Worm (Caenorhabditis elegans) whole organism, L4/young adult: ENCODE data around the gene hum-10.
A peak's percentile ranks its signal among the peaks of the same experiment; 100 is the strongest.

ENCODE experiments used
- W03F9.2 ChIP-seq: fragments of 150-350 bp; optimal IDR thresholded peaks from 2 replicates; lab custom pipeline; 2014; ENCODE audit warnings: missing biosample characterization, missing genetic modification characterization
- dao-5 ChIP-seq: sonication (generic microtip); optimal IDR thresholded peaks from 2 replicates; lab custom pipeline; 2016; ENCODE audit warnings: missing genotype, missing genetic modification characterization, moderate library complexity, missing compliant biosample characterization
- him-1 ChIP-seq: sonication (generic microtip); optimal IDR thresholded peaks from 2 replicates; lab custom pipeline; 2016; ENCODE audit warnings: missing genotype, missing genetic modification reagents, missing genetic modification characterization, missing compliant biosample characterization

hum-10 gene

DNA sequence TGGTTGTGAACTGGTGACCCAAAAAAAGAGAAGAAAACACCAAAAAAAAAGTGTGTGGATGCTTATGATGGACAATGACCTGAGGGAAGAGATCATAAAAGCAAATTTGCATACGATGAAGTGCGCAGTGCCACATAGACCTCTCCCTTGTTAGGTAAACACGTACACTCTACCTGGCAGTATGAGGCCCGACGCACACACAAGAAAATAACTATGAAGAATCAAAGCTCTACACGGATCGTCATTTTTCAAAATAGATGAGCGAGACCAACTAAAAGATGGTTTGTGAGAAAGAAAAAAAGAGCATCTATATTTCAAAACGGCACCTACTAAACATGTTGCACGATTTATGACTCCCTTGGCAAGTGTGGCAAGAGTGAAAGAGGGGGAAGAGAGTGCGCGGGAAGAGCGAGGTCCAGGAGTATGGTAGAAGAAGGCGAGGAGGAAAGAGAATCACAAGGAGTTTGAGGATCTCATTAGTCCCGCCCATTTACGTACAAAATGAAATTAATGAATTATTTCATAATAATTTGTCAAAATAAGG lies 18.1 kb upstream of the hum-10 start, which contains the start of gene mig-13:
Gene mig-13 (minus strand): TSS at position 51 of the 544 bp plus-strand sequence.
- TF ChIP-seq dao-5 (tag; lab: Kevin White, UChicago) (no peak), him-1 (tag; lab: Kevin White, UChicago) (no peak), W03F9.2 (tag; lab: Kevin White, UChicago) (no peak)

DNA sequence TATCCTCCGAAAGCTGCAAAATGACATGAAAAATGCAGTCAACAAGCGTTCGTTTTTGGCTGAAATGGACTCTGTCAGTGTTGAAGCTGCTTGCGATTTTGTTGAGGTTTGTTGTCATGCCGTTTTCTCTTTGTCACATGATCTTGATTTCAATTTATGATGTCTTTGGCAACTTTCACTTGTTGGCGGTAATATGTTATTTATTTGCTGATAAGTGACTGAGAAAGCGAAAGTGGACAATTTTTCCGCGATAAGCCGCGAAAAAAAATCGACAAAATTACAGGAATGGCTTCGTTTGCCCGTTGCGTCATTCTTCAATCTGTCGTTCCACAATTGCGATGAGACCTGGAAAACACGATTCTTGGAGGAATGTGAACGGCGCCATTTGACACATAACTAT lies 13.2 kb upstream of the hum-10 start:
- TF ChIP-seq dao-5 (tag; lab: Kevin White, UChicago) = no peak
- TF ChIP-seq W03F9.2 (tag; lab: Kevin White, UChicago) = no peak
- TF ChIP-seq him-1 (tag; lab: Kevin White, UChicago) = no peak

DNA sequence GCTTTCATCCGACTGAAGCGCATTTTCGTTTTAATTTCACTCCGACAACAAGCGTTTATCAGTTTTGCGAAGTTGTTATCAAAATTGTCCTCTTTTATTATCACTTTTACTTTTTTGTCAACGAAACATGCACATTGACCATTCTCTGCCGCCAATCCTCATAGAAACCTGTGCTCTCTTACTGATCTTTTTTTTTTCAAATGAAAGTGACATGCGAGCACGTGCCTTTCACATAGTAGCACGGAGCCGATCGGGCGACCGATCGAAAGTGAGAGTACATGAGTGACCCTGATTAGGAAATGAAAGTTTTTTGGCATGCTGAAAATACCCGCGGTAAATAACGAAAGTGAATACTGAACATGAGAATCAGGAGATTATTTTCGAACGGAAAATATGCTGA lies 12.0 kb upstream of the hum-10 start:
- TF ChIP-seq him-1 (tag; lab: Kevin White, UChicago) = no peak
- no peak for TF ChIP-seq dao-5 (tag; lab: Kevin White, UChicago)
- no peak for TF ChIP-seq W03F9.2 (tag; lab: Kevin White, UChicago)

DNA sequence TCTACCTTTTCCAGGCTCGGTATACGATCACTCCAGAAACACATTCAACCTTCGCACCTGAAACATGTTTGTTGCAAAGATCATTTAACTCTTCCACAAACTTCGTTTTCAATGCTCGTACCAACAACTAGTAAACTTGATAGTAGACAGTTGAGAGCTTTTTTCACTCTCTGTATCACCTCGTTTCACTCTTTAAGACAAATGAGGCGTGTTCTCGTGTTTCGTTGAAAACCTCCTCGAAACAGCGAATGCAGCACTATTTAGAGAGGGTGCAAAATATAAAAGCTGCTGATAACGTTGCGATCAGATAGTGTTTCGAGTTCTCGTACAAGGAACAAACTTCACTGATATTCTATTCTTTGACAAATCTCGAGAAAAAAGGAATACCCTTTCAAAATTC lies 10.9 kb upstream of the hum-10 start, which contains the start of gene F43C9.1:
Gene F43C9.1 (plus strand): TSS at position 301 of the 400 bp plus-strand sequence.
- TF ChIP-seq W03F9.2 (tag; lab: Kevin White, UChicago) (no peak), him-1 (tag; lab: Kevin White, UChicago) (no peak), dao-5 (tag; lab: Kevin White, UChicago) (no peak)

DNA sequence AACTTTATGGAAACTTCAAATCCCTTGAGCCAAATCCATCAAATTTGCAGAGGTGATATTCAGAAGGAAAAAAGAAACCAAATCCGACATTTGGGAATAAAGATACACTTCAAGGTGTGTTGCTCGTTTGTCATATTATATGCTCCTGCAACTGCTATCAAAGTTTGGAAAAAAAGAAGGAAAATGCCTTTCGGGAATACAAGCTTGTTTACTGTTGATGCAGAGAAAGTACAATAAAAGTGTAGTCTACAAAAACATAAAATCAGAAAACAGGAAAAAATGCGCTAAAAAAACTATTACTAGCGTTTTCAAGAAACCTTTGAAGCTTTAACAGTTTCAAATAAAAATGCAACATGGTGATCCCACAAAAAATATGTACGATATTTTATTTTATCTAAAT lies 8.5 kb upstream of the hum-10 start:
- no peak for TF ChIP-seq dao-5 (tag; lab: Kevin White, UChicago)
- TF ChIP-seq him-1 (tag; lab: Kevin White, UChicago) = no peak
- no peak for TF ChIP-seq W03F9.2 (tag; lab: Kevin White, UChicago)

DNA sequence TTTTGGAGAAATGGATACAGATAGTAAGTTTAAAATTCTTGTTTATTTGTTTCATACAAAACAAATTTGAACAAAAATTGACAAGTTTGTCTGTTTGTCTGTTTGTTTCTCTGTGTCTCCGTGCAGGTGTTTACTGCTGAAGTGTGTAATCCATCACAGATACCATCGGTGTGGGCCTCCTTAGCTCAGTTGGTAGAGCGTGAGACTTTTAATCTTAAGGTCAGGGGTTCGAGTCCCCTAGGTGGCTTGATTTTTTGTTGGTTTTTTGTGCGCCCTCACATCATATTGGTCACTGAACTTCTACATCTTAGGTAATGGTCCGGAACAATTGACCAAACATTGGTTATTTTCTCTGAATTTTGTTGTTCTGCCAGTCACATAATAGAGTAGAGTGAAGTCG lies 6.9 kb upstream of the hum-10 start:
- TF ChIP-seq W03F9.2 (tag; lab: Kevin White, UChicago) = peak; percentile 6
- no peak for TF ChIP-seq dao-5 (tag; lab: Kevin White, UChicago)
- no peak for TF ChIP-seq him-1 (tag; lab: Kevin White, UChicago)

DNA sequence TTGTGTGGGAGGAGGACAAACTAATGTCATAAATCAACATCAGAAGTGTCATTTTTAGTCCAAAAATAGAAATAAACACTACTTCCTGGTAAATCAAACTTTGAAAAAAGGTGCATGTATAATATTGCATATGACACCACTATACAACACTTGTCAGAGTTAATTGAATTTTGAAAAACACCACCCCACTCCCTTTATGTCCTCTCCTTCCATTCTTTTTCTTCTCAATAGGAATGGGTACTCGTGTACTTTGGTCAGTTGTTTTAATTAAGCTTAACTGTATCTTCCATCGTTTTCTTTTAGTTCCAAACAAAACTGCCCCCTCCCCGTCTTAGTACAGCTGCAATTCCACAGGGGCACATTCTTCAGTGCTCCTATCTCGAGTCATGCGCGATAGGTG lies 5.4 kb upstream of the hum-10 start:
- TF ChIP-seq dao-5 (tag; lab: Kevin White, UChicago) = no peak
- no peak for TF ChIP-seq W03F9.2 (tag; lab: Kevin White, UChicago)
- TF ChIP-seq him-1 (tag; lab: Kevin White, UChicago) = no peak

DNA sequence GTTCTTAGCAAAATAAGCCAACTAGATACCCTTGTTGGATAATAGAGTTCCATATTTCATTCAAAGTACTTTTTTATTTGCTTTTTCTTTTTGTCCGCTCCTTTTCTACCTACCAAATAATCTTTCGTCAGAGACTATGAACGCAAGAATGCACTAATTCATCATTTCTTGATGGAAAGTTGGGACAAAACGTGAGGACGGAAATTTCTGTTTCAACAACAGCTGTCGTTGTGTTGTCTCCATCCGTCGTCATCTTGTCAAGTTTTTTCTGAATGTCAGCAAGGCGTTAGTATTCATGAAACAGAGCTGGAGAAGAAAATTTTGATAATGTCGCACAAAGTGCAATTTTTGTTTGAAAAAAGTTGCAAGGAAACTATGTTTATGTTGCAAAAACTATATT lies 2.7 kb upstream of the hum-10 start:
- TF ChIP-seq him-1 (tag; lab: Kevin White, UChicago) = no peak
- no peak for TF ChIP-seq dao-5 (tag; lab: Kevin White, UChicago)
- TF ChIP-seq W03F9.2 (tag; lab: Kevin White, UChicago) = no peak

DNA sequence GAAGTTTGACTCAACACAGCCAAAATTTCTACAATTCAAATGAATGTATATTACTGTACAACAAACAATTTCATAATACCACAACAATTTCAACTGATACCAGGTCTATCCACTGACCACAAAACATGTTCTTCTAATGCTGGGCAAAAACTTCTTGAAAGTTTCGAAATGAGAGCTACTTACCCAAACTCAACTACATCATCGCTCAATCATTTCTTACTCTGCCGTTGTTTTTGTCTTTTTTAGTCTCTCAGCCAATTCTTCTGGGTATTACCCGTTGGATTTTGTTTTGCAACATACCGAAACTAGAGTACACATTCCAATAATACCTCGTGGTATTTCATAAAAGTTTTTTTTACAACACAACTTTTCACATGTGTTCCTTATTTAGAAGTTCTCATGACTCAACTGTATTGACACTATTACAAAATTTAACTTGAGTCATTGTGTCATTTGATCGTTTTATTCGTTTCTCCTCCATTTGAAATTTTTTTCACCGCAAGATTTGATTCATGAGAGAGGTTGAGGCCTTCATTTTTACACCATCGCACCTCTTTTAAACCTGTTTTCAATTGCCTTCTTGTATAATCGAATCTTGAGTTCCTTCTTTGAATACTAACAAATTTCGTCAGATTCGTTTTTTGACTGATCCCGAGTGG lies 1.1 kb upstream of the hum-10 start, which contains the start of gene F43C9.2:
Gene F43C9.2 (plus strand): TSS at position 497 of the 659 bp plus-strand sequence.
- TF ChIP-seq dao-5 (tag; lab: Kevin White, UChicago) = no peak
- no peak for TF ChIP-seq him-1 (tag; lab: Kevin White, UChicago)
- TF ChIP-seq W03F9.2 (tag; lab: Kevin White, UChicago) = no peak

DNA sequence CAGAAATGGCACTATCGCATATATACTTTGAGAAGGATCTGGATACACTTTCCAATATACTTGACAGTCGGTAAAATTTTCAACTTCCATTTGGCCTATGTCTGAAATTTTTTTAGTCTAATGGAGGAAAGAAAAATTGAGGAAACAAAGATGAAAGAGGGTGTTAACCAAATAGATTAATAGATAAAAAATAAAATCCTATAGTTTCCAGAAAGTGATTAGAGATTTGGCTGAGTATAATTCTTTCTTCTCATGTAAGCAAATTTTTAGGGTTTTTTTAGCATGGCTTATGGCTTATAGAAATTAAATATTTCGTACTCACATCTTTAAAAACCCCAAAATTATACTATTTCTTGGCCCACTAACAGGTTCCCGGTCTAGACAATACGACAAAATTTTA lies 12.2 kb downstream of the hum-10 start, which contains the start of gene npr-1:
Gene npr-1 (minus strand): TSS at position 101 of the 400 bp plus-strand sequence.
- no peak for TF ChIP-seq dao-5 (tag; lab: Kevin White, UChicago)
- no peak for TF ChIP-seq W03F9.2 (tag; lab: Kevin White, UChicago)
- no peak for TF ChIP-seq him-1 (tag; lab: Kevin White, UChicago)

DNA sequence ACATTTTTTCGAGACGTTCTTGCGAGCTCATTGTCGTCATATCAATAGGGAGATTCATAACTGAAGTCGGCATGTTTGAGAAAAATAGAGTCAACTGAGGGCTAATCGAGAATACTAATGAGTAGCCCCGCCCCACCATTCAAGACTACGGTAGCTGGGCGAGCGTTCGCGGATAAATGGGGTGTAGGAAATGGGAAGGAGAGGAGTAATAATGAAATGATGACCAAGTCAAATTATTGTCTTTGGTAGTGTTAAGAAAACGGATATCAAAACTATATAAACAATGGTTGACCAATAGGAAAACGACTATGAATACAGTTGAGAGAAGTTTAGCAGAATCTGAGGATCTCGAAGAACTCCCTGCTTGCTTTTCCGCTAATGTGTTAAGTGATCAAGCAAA lies 20.6 kb downstream of the hum-10 start, which contains the start of gene mls-2:
Gene mls-2 (minus strand): TSS at position 101 of the 400 bp plus-strand sequence.
- no peak for TF ChIP-seq him-1 (tag; lab: Kevin White, UChicago)
- TF ChIP-seq W03F9.2 (tag; lab: Kevin White, UChicago) = no peak
- TF ChIP-seq dao-5 (tag; lab: Kevin White, UChicago) = no peak

DNA sequence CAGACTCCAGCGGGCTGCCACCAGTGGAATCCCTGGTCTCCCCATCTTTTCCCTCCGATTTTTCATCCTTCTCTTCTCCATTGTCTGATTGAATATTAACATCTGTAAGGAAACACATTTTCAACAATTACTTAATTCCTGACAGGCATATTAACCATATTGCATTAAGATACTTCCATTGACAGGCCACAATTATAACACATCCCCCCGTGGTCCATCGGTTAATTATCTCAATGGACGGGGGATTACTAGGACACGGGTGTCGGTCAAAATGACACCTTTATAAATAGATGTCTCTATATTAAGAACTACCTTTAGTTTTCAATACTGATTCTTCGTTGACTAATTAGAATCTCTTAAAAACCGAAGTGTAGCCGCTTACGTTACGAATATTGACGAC lies 22.4 kb downstream of the hum-10 start:
- no peak for TF ChIP-seq dao-5 (tag; lab: Kevin White, UChicago)
- no peak for TF ChIP-seq him-1 (tag; lab: Kevin White, UChicago)
- TF ChIP-seq W03F9.2 (tag; lab: Kevin White, UChicago) = no peak

DNA sequence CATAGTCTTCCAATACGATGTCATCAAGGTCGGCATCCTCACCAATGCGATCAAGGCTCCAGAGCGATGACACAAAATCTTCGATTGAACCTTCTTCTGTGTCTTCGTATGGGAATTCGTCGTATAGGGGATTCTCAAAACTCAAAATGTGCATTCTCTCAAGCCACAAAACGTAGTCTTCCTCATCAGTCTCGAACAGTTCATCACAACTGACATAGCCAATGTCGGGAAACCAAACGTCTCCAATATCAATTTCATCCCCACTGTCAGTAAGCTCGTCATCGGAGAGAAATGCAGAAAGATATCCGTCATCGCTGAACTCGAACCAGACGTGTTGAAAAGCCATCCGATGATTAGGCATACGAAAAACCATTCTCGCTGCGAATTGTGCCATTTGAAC lies 27.4 kb downstream of the hum-10 start, which contains the start of gene C39E6.2:
Gene C39E6.2 (minus strand): TSS at position 394 of the 400 bp plus-strand sequence.
- TF ChIP-seq W03F9.2 (tag; lab: Kevin White, UChicago) = no peak
- no peak for TF ChIP-seq him-1 (tag; lab: Kevin White, UChicago)
- TF ChIP-seq dao-5 (tag; lab: Kevin White, UChicago) = no peak
